Worm (Caenorhabditis elegans) whole organism, midembryonic: ENCODE measurements around the gene hcp-3.

ENCODE experiments used
- T22C8.4 ChIP-seq: fragments of 200-800 bp; sonication (Bioruptor generic); IDR thresholded peaks from 2 replicates; pipeline ENCODE4 v1.3.6; 2022; ENCODE audit warnings: missing genetic modification characterization, missing compliant biosample characterization
- cog-1 ChIP-seq: sonication (generic microtip); optimal IDR thresholded peaks from 2 replicates; lab custom pipeline; 2016; ENCODE audit warnings: missing genetic modification characterization, missing compliant biosample characterization
- flt-1 ChIP-seq: fragments of 200-800 bp; sonication (Bioruptor generic); IDR thresholded peaks from 2 replicates; pipeline ENCODE4 v1.3.6; 2022; ENCODE audit warnings: missing genetic modification characterization, missing compliant biosample characterization
- klf-2 ChIP-seq: fragments of 200-800 bp; sonication (Bioruptor generic); conservative IDR thresholded peaks from 2 replicates; pipeline ENCODE4 v1.3.6; 2022; ENCODE audit warnings: missing genetic modification reagents, missing genetic modification characterization, missing compliant biosample characterization
- med-1 ChIP-seq: sonication (generic microtip); optimal IDR thresholded peaks from 2 replicates; lab custom pipeline; 2017; ENCODE audit warnings: missing genetic modification characterization, mild to moderate bottlenecking, missing compliant biosample characterization, antibody characterized with exemption, missing genetic modification reagents; ENCODE audit not compliant: insufficient read depth
- ref-1 ChIP-seq: fragments of 200-800 bp; sonication (Bioruptor generic); conservative IDR thresholded peaks from 2 replicates; pipeline ENCODE4 v1.3.6; 2022; ENCODE audit warnings: missing genetic modification reagents, missing genetic modification characterization, missing compliant biosample characterization
- tab-1 ChIP-seq: fragments of 200-800 bp; sonication (Bioruptor generic); IDR thresholded peaks from 2 replicates; pipeline ENCODE4 v1.3.6; 2022; ENCODE audit warnings: missing genetic modification characterization, missing compliant biosample characterization
- ztf-23 ChIP-seq: fragments of 200-800 bp; sonication (Bioruptor generic); IDR thresholded peaks from 2 replicates; pipeline ENCODE4 v1.3.6; 2022; ENCODE audit warnings: missing genetic modification reagents, missing genetic modification characterization, missing compliant biosample characterization
- ztf-29 ChIP-seq: fragments of 200-800 bp; sonication (Bioruptor generic); IDR thresholded peaks from 2 replicates; pipeline ENCODE4 v1.3.6; 2022; ENCODE audit warnings: missing genetic modification reagents, missing genetic modification characterization, missing compliant biosample characterization

Gene hcp-3

DNA sequence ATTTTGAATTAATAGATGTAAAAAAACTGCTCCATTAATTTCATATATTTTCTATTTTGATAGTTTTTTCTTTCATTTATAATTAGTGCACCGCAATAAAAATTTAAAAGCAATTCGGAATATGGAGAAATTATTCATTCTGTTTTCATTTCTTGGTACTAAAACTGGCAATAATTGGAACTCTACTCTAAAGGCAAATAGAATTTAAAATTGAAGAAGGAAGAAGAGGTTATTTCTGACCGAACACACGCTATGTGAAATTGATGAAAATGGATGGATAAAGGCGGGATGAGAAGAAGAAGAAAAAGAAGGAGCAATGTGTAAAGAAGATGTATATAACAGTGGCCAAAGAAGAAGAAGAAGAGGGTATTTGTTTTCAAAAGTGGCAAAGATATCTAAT is 33.0 kb downstream of the hcp-3 start:
- no peak for TF ChIP-seq ztf-23
- no peak for TF ChIP-seq flt-1 (GFP tag; lab: Robert Waterston, UW)

DNA sequence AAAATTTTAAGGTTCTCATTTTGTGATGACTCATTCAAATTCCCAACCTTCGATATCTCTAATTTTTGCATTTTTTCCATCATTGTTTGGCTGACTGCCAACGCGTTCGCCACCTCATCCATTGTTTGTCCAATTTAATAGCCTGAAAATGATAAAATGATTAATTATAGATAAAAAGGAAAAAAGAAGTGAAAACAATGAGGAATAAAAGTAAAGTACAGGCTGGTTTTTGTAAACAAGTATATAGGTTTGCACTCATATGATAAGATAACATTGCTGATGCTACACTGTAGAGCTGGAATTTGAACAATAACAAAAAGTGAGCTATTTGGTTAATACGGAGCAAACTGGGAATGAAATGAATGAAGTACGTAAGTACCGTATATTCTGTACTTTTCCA is 34.0 kb downstream of the hcp-3 start, which contains the start of gene C48B4.3:
TSS of gene C48B4.3 (minus strand) at position 149 of the 400 bp plus-strand sequence.
- TF ChIP-seq cog-1 (tag; lab: Kevin White, UChicago) = no peak
- no peak for TF ChIP-seq T22C8.4
- TF ChIP-seq ztf-23 = no peak
- TF ChIP-seq ztf-29 (GFP tag; lab: Robert Waterston, UW) = no peak
- no peak for TF ChIP-seq flt-1 (GFP tag; lab: Robert Waterston, UW)
- no peak for TF ChIP-seq med-1
- TF ChIP-seq tab-1 = no peak
- TF ChIP-seq klf-2 (GFP tag; lab: Robert Waterston, UW) = no peak
- TF ChIP-seq ref-1 (GFP tag; lab: Robert Waterston, UW) = no peak

DNA sequence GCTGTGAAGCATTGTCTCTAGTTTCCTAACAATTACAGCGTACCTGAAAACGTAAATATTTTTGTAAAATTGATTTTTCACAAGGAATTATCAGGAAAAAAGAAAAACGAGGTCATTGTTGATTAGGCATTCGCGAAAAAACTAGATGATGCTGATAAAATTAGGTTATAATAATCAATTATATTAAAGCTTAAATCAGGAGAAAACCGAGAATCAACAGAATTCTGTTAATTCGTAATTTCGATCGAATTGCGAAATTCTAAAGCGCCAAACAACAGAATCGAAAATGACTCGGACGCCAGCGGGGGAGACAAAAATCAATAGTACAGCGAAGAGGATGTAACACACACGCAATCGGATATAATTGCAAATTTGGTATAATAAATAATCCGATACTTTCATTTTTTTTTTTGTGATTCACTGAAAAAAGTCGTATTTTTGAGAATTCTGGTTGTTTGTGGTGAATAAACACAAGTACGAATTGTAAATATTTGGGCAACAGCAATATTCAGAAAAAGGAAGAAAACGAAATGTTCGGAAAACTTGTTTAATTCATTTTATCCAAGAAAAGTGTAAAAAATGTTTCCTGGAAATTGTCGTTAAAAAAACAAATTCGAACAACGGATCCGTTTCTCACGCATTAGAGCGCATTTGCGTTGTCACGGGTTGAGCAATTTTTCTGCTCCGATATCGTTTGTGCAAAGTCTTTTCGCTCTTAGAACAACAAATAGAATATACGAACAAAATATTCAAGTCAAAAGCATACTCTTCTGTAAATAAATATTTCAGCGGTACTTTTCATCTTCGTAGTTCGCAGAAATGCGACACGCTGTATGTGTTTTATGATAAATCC is 36.0 kb downstream of the hcp-3 start, which contains the start of gene ced-7:
TSS of gene ced-7 (minus strand) at position 51 of the 853 bp plus-strand sequence.
- TF ChIP-seq T22C8.4 (no peak), klf-2 (GFP tag; lab: Robert Waterston, UW) (no peak), flt-1 (GFP tag; lab: Robert Waterston, UW) (no peak)

DNA sequence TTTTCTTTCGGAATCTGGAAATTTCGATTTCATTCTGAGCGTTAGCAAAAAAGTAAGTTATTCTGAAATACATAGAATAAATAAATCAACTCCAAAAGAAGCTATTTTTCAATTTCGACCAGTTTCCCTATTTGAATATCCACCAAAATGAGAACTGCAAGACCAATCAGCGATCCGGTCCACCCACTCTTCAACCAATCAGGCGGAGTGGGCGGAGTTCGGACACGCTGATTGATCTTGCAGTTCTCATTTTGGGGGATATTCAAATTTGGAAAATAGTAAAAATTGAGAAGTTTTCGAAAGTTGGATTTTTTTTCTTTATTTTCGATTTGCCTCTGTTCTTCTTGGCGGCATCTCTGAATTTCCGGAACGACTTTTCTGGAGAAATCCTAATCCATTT is 45.4 kb downstream of the hcp-3 start:
- TF ChIP-seq ref-1 (GFP tag; lab: Robert Waterston, UW) (no peak), ztf-23 (no peak), flt-1 (GFP tag; lab: Robert Waterston, UW) (no peak), ztf-29 (GFP tag; lab: Robert Waterston, UW) (no peak), tab-1 (no peak), T22C8.4 (no peak), klf-2 (GFP tag; lab: Robert Waterston, UW) (no peak), med-1 (no peak), cog-1 (tag; lab: Kevin White, UChicago) (no peak)

DNA sequence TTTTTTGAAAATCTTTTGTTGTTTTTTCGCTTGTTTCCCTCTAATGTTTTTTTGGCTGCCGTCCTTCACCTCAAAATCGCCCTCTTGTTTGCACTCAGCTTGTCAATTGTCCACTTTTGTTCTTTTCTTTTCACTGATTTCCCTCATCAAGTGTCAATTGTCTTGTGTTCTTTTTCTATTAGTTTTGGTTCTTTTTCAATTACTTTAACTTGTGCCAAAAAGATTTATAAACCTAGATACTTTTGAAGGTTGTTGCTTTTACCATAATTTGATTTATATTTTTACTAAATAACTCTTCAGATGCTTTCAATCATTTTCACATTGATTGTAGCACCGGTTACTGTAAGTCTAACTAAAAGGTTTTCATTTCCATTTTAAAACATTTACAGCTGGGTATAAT is 47.8 kb downstream of the hcp-3 start, which contains the start of gene C48B4.13:
TSS of gene C48B4.13 (plus strand) at position 301 of the 400 bp plus-strand sequence.
- no peak for TF ChIP-seq T22C8.4

DNA sequence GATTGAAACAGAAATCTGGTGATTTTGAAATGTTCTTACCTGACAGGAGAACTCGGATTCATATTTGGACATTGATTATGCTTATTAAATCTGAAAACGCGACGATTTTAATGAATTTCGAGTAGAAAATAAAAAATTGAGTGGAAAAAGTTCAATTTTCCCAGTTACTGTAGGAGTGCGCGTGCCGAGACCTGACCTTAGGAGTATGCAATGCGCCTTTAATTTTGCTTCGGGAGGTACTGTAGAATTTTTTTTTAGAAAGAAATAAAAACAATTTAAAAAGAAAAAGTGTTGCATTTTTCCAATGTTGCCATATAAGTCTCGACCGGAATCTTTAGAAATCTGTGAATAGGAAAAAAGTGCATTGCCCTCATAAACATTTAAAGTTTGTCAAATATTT is 50.3 kb downstream of the hcp-3 start, which contains the start of gene C48B4.11:
TSS of gene C48B4.11 (minus strand) at position 143 of the 400 bp plus-strand sequence.
- TF ChIP-seq ztf-23 (no peak), med-1 (no peak), T22C8.4 (no peak), tab-1 (no peak), ref-1 (GFP tag; lab: Robert Waterston, UW) (no peak), cog-1 (tag; lab: Kevin White, UChicago) (no peak), ztf-29 (GFP tag; lab: Robert Waterston, UW) (no peak)
